Worm (Caenorhabditis elegans) whole organism, L4 larva: Measurements from ENCODE around the gene arrd-4.
A peak's percentile ranks its signal among the peaks of the same experiment; 100 is the strongest.

Experiments
- R02D3.7 ChIP-seq: fragments of 150-350 bp; sonication (generic microtip); optimal IDR thresholded peaks from 3 replicates; lab custom pipeline; 2014; ENCODE audit warnings: missing biosample characterization, missing genetic modification characterization
- T20F7.1 ChIP-seq: fragments of 200-800 bp; sonication (Bioruptor generic); optimal IDR thresholded peaks from 2 replicates; lab custom pipeline; 2018; ENCODE audit warnings: mild to moderate bottlenecking, missing genetic modification characterization, missing compliant biosample characterization
- Y75B8A.6 ChIP-seq: fragments of 200-800 bp; sonication (Bioruptor generic); IDR thresholded peaks from 2 replicates; pipeline ENCODE4 v1.3.6; 2022; ENCODE audit warnings: missing genetic modification reagents, missing genetic modification characterization, missing compliant biosample characterization
- ZK337.2 ChIP-seq: fragments of 200-800 bp; sonication (Bioruptor generic); IDR thresholded peaks from 2 replicates; pipeline ENCODE4 v1.3.6; 2022; ENCODE audit warnings: missing genetic modification reagents, missing genetic modification characterization, missing compliant biosample characterization
- attf-4 ChIP-seq: sonication (generic microtip); optimal IDR thresholded peaks from 3 replicates; lab custom pipeline; 2017; ENCODE audit warnings: missing biosample characterization, missing genetic modification characterization
- ceh-20 ChIP-seq: fragments of 200-800 bp; sonication (Bioruptor generic); IDR thresholded peaks from 2 replicates; pipeline ENCODE4 v1.3.6; 2022; ENCODE audit warnings: missing genetic modification reagents, missing genetic modification characterization, missing compliant biosample characterization
- ceh-32 ChIP-seq: sonication (generic microtip); optimal IDR thresholded peaks from 2 replicates; lab custom pipeline; 2016; ENCODE audit warnings: mild to moderate bottlenecking, missing genetic modification characterization, missing compliant biosample characterization; ENCODE audit not compliant: poor library complexity
- ceh-82 ChIP-seq: sonication (generic microtip); optimal IDR thresholded peaks from 2 replicates; lab custom pipeline; 2017; ENCODE audit warnings: missing biosample characterization, missing genetic modification characterization
- duxl-1 ChIP-seq: sonication (generic microtip); optimal IDR thresholded peaks from 2 replicates; lab custom pipeline; 2016; ENCODE audit warnings: mild to moderate bottlenecking, missing genetic modification characterization, moderate library complexity, missing compliant biosample characterization; ENCODE audit not compliant: poor library complexity
- dve-1 ChIP-seq: sonication (generic microtip); optimal IDR thresholded peaks from 2 replicates; lab custom pipeline; 2017; ENCODE audit warnings: antibody characterized with exemption, mild to moderate bottlenecking, missing genetic modification characterization, missing compliant biosample characterization; ENCODE audit not compliant: insufficient read depth
- egl-43 ChIP-seq: fragments of 200-800 bp; sonication (Bioruptor generic); IDR thresholded peaks from 2 replicates; pipeline ENCODE4 v1.3.6; 2022; ENCODE audit warnings: missing genetic modification reagents, missing genetic modification characterization, missing compliant biosample characterization
- fkh-10 ChIP-seq: fragments of 150-350 bp; optimal IDR thresholded peaks from 2 replicates; lab custom pipeline; 2014; ENCODE audit warnings: missing biosample characterization, missing genetic modification reagents, missing genetic modification characterization
- fos-1 ChIP-seq: fragments of 150-350 bp; optimal IDR thresholded peaks from 2 replicates; lab custom pipeline; 2014; ENCODE audit warnings: missing biosample characterization, missing genetic modification characterization
- jun-1 ChIP-seq: fragments of 150-350 bp; optimal IDR thresholded peaks from 2 replicates; lab custom pipeline; 2014; ENCODE audit warnings: missing biosample characterization, missing genetic modification reagents, missing genetic modification characterization
- lin-15B ChIP-seq: fragments of 150-350 bp; sonication (generic microtip); optimal IDR thresholded peaks from 3 replicates; lab custom pipeline; 2014; ENCODE audit warnings: missing biosample characterization, missing genetic modification characterization
- lin-29 ChIP-seq: fragments of 200-800 bp; sonication (Bioruptor generic); IDR thresholded peaks from 2 replicates; pipeline ENCODE4 v1.3.6; 2022; ENCODE audit warnings: missing genetic modification reagents, missing genetic modification characterization, missing compliant biosample characterization
- lin-39 ChIP-seq: fragments of 150-350 bp; optimal IDR thresholded peaks from 2 replicates; lab custom pipeline; 2014; ENCODE audit warnings: missing biosample characterization, missing genetic modification reagents, missing genetic modification characterization
- madf-9 ChIP-seq: fragments of 200-800 bp; sonication (Bioruptor generic); conservative IDR thresholded peaks from 2 replicates; pipeline ENCODE4 v1.3.6; 2022; ENCODE audit warnings: missing genetic modification reagents, missing genetic modification characterization, missing compliant biosample characterization
- mes-2 ChIP-seq: sonication (generic microtip); optimal IDR thresholded peaks from 2 replicates; lab custom pipeline; 2016; ENCODE audit warnings: missing genotype, mild to moderate bottlenecking, missing genetic modification characterization, missing compliant biosample characterization; ENCODE audit not compliant: poor library complexity, severe bottlenecking
- mxl-2 ChIP-seq: fragments of 200-800 bp; sonication (Bioruptor generic); conservative IDR thresholded peaks from 2 replicates; pipeline ENCODE4 v1.3.6; 2022; ENCODE audit warnings: missing genetic modification reagents, missing genetic modification characterization, missing compliant biosample characterization
- nhr-102 ChIP-seq: sonication (generic microtip); optimal IDR thresholded peaks from 2 replicates; lab custom pipeline; 2016; ENCODE audit warnings: mild to moderate bottlenecking, missing genetic modification characterization, moderate library complexity, missing compliant biosample characterization
- nhr-111 ChIP-seq: fragments of 200-800 bp; sonication (Bioruptor generic); optimal IDR thresholded peaks from 2 replicates; lab custom pipeline; 2018; ENCODE audit warnings: mild to moderate bottlenecking, missing genetic modification characterization, missing compliant biosample characterization
- nhr-237 ChIP-seq: sonication (generic microtip); optimal IDR thresholded peaks from 2 replicates; lab custom pipeline; 2017; ENCODE audit warnings: missing biosample characterization, missing genetic modification characterization
- nhr-6 ChIP-seq: fragments of 150-350 bp; optimal IDR thresholded peaks from 2 replicates; lab custom pipeline; 2014; ENCODE audit warnings: missing biosample characterization, missing genetic modification characterization
- nhr-76 ChIP-seq: fragments of 150-350 bp; optimal IDR thresholded peaks from 2 replicates; lab custom pipeline; 2014; ENCODE audit warnings: missing biosample characterization, missing genetic modification characterization
- saeg-2 ChIP-seq: fragments of 200-800 bp; sonication (Bioruptor generic); IDR thresholded peaks from 2 replicates; pipeline ENCODE4 v1.3.6; 2022; ENCODE audit warnings: missing genetic modification reagents, missing genetic modification characterization, missing compliant biosample characterization
- skn-1 ChIP-seq: fragments of 150-350 bp; optimal IDR thresholded peaks from 2 replicates; lab custom pipeline; 2014; ENCODE audit warnings: missing biosample characterization, missing genetic modification characterization
- snpc-1.2 ChIP-seq: fragments of 200-800 bp; sonication (Bioruptor generic); IDR thresholded peaks from 2 replicates; pipeline ENCODE4 v1.3.6; 2022; ENCODE audit warnings: missing genetic modification reagents, missing genetic modification characterization, missing compliant biosample characterization
- snpc-4 ChIP-seq: fragments of 150-350 bp; optimal IDR thresholded peaks from 2 replicates; lab custom pipeline; 2014; ENCODE audit warnings: missing biosample characterization, missing genetic modification characterization
- unc-62 ChIP-seq, 3 experiments: fragments of 150-350 bp in 1 of 3; sonication (generic microtip); optimal IDR thresholded peaks in 2 of 3; peaks in 1 of 3; 1 replicate in 1 of 3; 2 replicates in 2 of 3; lab custom pipeline; 2014 to 2017; ENCODE audit warnings: missing biosample characterization in 3 of 3, missing genetic modification characterization in 3 of 3, missing genetic modification reagents in 3 of 3, missing genotype in 1 of 3
- zfp-2 ChIP-seq: sonication (generic microtip); optimal IDR thresholded peaks from 2 replicates; lab custom pipeline; 2016; ENCODE audit warnings: mild to moderate bottlenecking, missing genetic modification characterization, missing compliant biosample characterization
- zip-2 ChIP-seq: fragments of 150-350 bp; optimal IDR thresholded peaks from 2 replicates; lab custom pipeline; 2014; ENCODE audit warnings: missing biosample characterization, missing genetic modification characterization
- ztf-11 ChIP-seq: fragments of 150-350 bp; optimal IDR thresholded peaks from 2 replicates; lab custom pipeline; 2014; ENCODE audit warnings: missing biosample characterization, missing genetic modification characterization
- ztf-7 ChIP-seq: fragments of 150-350 bp; optimal IDR thresholded peaks from 2 replicates; lab custom pipeline; 2014; ENCODE audit warnings: missing biosample characterization, missing genetic modification characterization

Gene arrd-4

ce11 chrII:9835958-9836357, 2.2 kb downstream of the arrd-4 start:
- TF ChIP-seq ztf-7 (tag; lab: Kevin White, UChicago), result no peak
- TF ChIP-seq unc-62 (GFP tag; optimal IDR thresholded peaks at IDR 0.05 in 1 of 2; lab: Kevin White, UChicago), result peak in 1 of 2 experiments; percentile 93
- TF ChIP-seq unc-62 (tag; optimal IDR thresholded peaks at IDR 0.05; lab: Kevin White, UChicago), result no peak

DNA sequence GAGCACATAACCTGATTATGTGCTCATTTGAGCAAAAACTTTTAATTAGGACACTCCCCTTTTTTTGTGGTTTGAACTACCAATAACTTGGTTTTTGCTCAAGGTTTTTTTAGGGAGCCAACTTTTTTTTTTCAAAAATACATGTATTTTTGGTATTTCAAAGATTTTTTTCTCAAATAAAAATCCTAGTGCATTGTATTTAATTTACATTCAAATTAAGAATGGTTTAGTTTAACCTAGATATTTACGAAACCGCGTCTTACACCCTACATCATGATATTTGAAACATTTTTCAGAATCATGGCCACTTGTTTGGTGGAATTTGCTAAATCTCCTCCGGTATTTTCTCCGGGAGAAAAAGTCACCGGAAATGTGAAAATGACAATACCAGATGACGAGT, 3.2 kb downstream of the arrd-4 start, which contains the start of gene arrd-5:
Gene arrd-5 (plus strand): TSS at position 301 of the 400 bp plus-strand sequence.
- peak in 1 of 2 experiments; percentile 18 for TF ChIP-seq unc-62 (GFP tag; optimal IDR thresholded peaks at IDR 0.05 in 1 of 2; lab: Kevin White, UChicago)
- no peak for TF ChIP-seq unc-62 (tag; optimal IDR thresholded peaks at IDR 0.05; lab: Kevin White, UChicago)
- TF ChIP-seq fkh-10 (GFP tag; lab: Kevin White, UChicago), result no peak
- TF ChIP-seq, all 104 proteins: peak for 1

DNA sequence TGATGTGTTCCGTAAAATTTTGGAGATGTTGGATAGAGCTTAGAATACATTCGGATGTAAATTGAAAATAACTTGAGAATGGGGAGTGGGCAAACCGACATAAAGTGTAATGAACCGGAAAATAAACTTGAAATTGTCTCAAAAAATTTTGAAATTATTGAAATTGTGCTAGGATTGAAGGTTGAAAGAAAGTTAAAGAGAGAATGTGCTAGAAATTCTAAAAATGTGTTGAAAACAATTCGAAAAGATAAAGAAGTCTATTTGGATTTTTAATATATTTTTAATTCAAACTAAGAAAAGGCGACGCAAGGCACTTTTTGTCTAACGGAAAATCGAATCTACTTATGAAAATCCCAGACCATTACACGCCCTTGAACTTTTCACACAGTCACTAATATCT, 4.3 kb downstream of the arrd-4 start, which contains the start of gene ZK938.3:
Gene ZK938.3 (minus strand): TSS at position 101 of the 400 bp plus-strand sequence.
- TF ChIP-seq ceh-82 (tag; lab: Kevin White, UChicago) (no peak), unc-62 (GFP tag; optimal IDR thresholded peaks at IDR 0.05 in 1 of 2; lab: Kevin White, UChicago) (peak in 1 of 2 experiments; percentile 26), unc-62 (tag; optimal IDR thresholded peaks at IDR 0.05; lab: Kevin White, UChicago) (no peak)

- no peak for TF ChIP-seq snpc-4 (tag; lab: Kevin White, UChicago)
- no peak for TF ChIP-seq Y75B8A.6 (GFP tag; lab: Robert Waterston, UW)
- TF ChIP-seq ceh-20 (GFP tag; lab: Robert Waterston, UW), result no peak
- TF ChIP-seq lin-15B, result no peak
- no peak for TF ChIP-seq zip-2 (tag; lab: Kevin White, UChicago)
- no peak for TF ChIP-seq lin-29 (GFP tag; lab: Robert Waterston, UW)
- no peak for TF ChIP-seq mxl-2 (GFP tag; lab: Robert Waterston, UW)
- TF ChIP-seq nhr-111 (GFP tag; lab: Kevin White, UChicago), result no peak
- TF ChIP-seq fos-1 (tag; lab: Kevin White, UChicago), result no peak
- no peak for TF ChIP-seq mes-2 (tag; lab: Kevin White, UChicago)
- TF ChIP-seq madf-9 (GFP tag; lab: Robert Waterston, UW), result no peak
- no peak for TF ChIP-seq ceh-82 (tag; lab: Kevin White, UChicago)
- TF ChIP-seq egl-43 (GFP tag; lab: Robert Waterston, UW), result no peak
- TF ChIP-seq ztf-11, result no peak
- no peak for TF ChIP-seq nhr-102
- TF ChIP-seq ztf-7 (tag; lab: Kevin White, UChicago), result no peak
These were observed 7.1 kb downstream of the arrd-4 start, which contains the start of gene ZK938.12 for ce11 chrII:9831033-9831432. ZK938.12 (plus strand) TSS chrII:9831333.

DNA sequence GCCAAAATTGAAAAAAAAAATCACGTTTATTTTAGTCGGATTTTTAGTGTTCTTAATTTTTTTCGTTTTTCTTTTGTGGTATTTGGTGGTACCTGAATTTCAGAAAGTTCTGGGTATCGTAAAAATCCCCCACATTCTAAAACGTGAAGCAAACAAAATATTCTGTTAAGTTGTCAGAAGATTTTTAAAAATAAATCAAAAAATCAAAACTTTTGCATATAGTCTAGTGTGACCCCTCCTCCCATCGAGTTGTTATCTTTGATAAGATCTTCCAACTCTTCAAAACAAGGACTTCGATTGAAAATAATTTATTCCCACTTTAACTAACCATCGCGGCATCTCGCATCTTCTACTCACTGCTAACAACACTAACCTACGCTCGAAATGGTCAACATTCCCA, 9.0 kb downstream of the arrd-4 start, which contains the start of gene ZK938.1:
Gene ZK938.1 (plus strand): TSS at position 301 of the 400 bp plus-strand sequence.
- TF ChIP-seq saeg-2 (GFP tag; lab: Robert Waterston, UW) (no peak), nhr-76 (no peak), nhr-111 (GFP tag; lab: Kevin White, UChicago) (no peak), jun-1 (no peak), madf-9 (GFP tag; lab: Robert Waterston, UW) (no peak), zfp-2 (tag; lab: Kevin White, UChicago) (no peak), R02D3.7 (tag; lab: Kevin White, UChicago) (no peak), T20F7.1 (GFP tag; lab: Kevin White, UChicago) (no peak), duxl-1 (tag; lab: Kevin White, UChicago) (no peak), Y75B8A.6 (GFP tag; lab: Robert Waterston, UW) (no peak), nhr-6 (tag; lab: Kevin White, UChicago) (no peak), attf-4 (no peak), skn-1 (no peak), lin-39 (tag; lab: Kevin White, UChicago) (no peak)

DNA sequence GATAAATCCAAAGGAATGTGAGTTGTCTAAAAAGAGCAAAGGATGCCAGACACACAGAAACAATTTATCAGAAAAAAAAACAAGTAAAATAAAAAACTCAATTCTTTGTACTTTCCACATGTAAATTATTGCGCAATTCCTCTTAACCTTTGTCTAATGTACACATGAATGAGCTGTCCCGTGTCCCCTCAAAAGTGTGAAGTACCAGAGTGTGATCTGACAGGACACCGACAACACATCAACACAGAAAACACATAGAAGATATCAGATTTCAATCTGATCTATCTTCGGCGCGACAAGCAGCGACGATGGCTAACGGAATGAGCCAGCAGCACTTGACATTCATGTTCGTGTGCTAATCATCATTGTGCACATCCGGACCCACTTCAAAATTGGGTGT, 9.6 kb downstream of the arrd-4 start:
- TF ChIP-seq ceh-32 (tag; lab: Kevin White, UChicago), result no peak
- TF ChIP-seq nhr-102, result no peak
- TF ChIP-seq fos-1 (tag; lab: Kevin White, UChicago), result no peak
- TF ChIP-seq dve-1, result no peak
- no peak for TF ChIP-seq nhr-237 (tag; lab: Kevin White, UChicago)
- TF ChIP-seq jun-1, result no peak
- TF ChIP-seq snpc-1.2 (GFP tag; lab: Robert Waterston, UW), result no peak
- no peak for TF ChIP-seq lin-15B
- TF ChIP-seq ZK337.2 (GFP tag; lab: Robert Waterston, UW), result no peak
- TF ChIP-seq zip-2 (tag; lab: Kevin White, UChicago), result no peak
